Worm (Caenorhabditis elegans) whole organism, mixed stage, embryonic: ENCODE results near the gene W03B1.9.
A peak's percentile ranks its signal among the peaks of the same experiment; 100 is the strongest.

ENCODE experiments used
- M03D4.4 ChIP-seq: sonication (generic microtip); optimal IDR thresholded peaks from 2 replicates; lab custom pipeline; 2017; ENCODE audit warnings: mild to moderate bottlenecking, missing genetic modification characterization, missing compliant biosample characterization
- bed-3 ChIP-seq: fragments of 200-800 bp; sonication (Bioruptor generic); optimal IDR thresholded peaks from 3 replicates; lab custom pipeline; 2018; ENCODE audit warnings: mild to moderate bottlenecking, missing genetic modification characterization, moderate library complexity, missing compliant biosample characterization
- blmp-1 ChIP-seq: fragments of 150-350 bp; optimal IDR thresholded peaks from 2 replicates; lab custom pipeline; 2014; ENCODE audit warnings: missing biosample characterization, missing genetic modification characterization
- ceh-39 ChIP-seq: fragments of 150-350 bp; optimal IDR thresholded peaks from 2 replicates; lab custom pipeline; 2014; ENCODE audit warnings: missing biosample characterization, missing genetic modification characterization
- ceh-43 ChIP-seq: fragments of 200-800 bp; sonication (Bioruptor generic); optimal IDR thresholded peaks from 2 replicates; lab custom pipeline; 2018; ENCODE audit warnings: mild to moderate bottlenecking, missing genetic modification characterization, moderate library complexity, missing compliant biosample characterization
- ceh-83 ChIP-seq: fragments of 200-800 bp; sonication (Bioruptor generic); optimal IDR thresholded peaks from 2 replicates; lab custom pipeline; 2018; ENCODE audit warnings: mild to moderate bottlenecking, missing genetic modification characterization, missing compliant biosample characterization
- ces-1 ChIP-seq: fragments of 150-350 bp; optimal IDR thresholded peaks from 2 replicates; lab custom pipeline; 2014; ENCODE audit warnings: missing biosample characterization, missing genetic modification reagents, missing genetic modification characterization
- cnd-1 ChIP-seq: fragments of 200-800 bp; sonication (Bioruptor generic); optimal IDR thresholded peaks from 2 replicates; lab custom pipeline; 2018; ENCODE audit warnings: mild to moderate bottlenecking, missing genetic modification characterization, missing compliant biosample characterization
- drap-1 ChIP-seq: fragments of 200-800 bp; sonication (Bioruptor generic); optimal IDR thresholded peaks from 3 replicates; lab custom pipeline; 2018; ENCODE audit warnings: mild to moderate bottlenecking, missing genetic modification characterization, missing compliant biosample characterization
- elt-1 ChIP-seq: sonication (generic microtip); optimal IDR thresholded peaks from 2 replicates; lab custom pipeline; 2017; ENCODE audit warnings: missing genetic modification characterization, mild to moderate bottlenecking, missing compliant biosample characterization, antibody characterized with exemption, moderate library complexity, borderline replicate concordance; ENCODE audit not compliant: insufficient read depth
- elt-3 ChIP-seq: fragments of 150-350 bp; optimal IDR thresholded peaks from 2 replicates; lab custom pipeline; 2014; ENCODE audit warnings: missing biosample characterization, missing genetic modification characterization
- flh-1 ChIP-seq: fragments of 200-800 bp; sonication (Bioruptor generic); optimal IDR thresholded peaks from 2 replicates; lab custom pipeline; 2018; ENCODE audit warnings: mild to moderate bottlenecking, missing genetic modification characterization, moderate library complexity, missing compliant biosample characterization
- ham-2 ChIP-seq: fragments of 200-800 bp; sonication (Bioruptor generic); optimal IDR thresholded peaks from 2 replicates; lab custom pipeline; 2018; ENCODE audit warnings: mild to moderate bottlenecking, missing genetic modification characterization, missing compliant biosample characterization
- hlh-1 ChIP-seq: fragments of 150-350 bp; optimal IDR thresholded peaks from 2 replicates; lab custom pipeline; 2014; ENCODE audit warnings: missing biosample characterization, missing genetic modification reagents, missing genetic modification characterization
- lin-13 ChIP-seq: fragments of 150-350 bp; optimal IDR thresholded peaks from 2 replicates; lab custom pipeline; 2014; ENCODE audit warnings: missing biosample characterization, missing genetic modification characterization
- lin-32 ChIP-seq: fragments of 200-800 bp; sonication (Bioruptor generic); optimal IDR thresholded peaks from 2 replicates; lab custom pipeline; 2018; ENCODE audit warnings: mild to moderate bottlenecking, missing genetic modification characterization, missing compliant biosample characterization
- lsy-2 ChIP-seq: fragments of 150-350 bp; optimal IDR thresholded peaks from 2 replicates; lab custom pipeline; 2014; ENCODE audit warnings: missing biosample characterization, missing genetic modification characterization
- mab-5 ChIP-seq: fragments of 150-350 bp; optimal IDR thresholded peaks from 2 replicates; lab custom pipeline; 2014; ENCODE audit warnings: missing biosample characterization, missing genetic modification characterization
- mep-1 ChIP-seq: fragments of 150-350 bp; optimal IDR thresholded peaks from 2 replicates; lab custom pipeline; 2017; ENCODE audit warnings: missing biosample characterization, missing genetic modification reagents, missing genetic modification characterization, inconsistent platforms
- mls-2 ChIP-seq: sonication (generic microtip); optimal IDR thresholded peaks from 2 replicates; lab custom pipeline; 2016; ENCODE audit warnings: mild to moderate bottlenecking, missing genetic modification characterization, moderate library complexity, missing compliant biosample characterization
- nhr-12 ChIP-seq: fragments of 150-350 bp; optimal IDR thresholded peaks from 2 replicates; lab custom pipeline; 2014; ENCODE audit warnings: missing biosample characterization, missing genetic modification characterization
- nhr-2 ChIP-seq: fragments of 150-350 bp; optimal IDR thresholded peaks from 2 replicates; lab custom pipeline; 2014; ENCODE audit warnings: missing biosample characterization, missing genetic modification characterization
- nhr-237 ChIP-seq: fragments of 150-350 bp; optimal IDR thresholded peaks from 2 replicates; lab custom pipeline; 2014; ENCODE audit warnings: missing biosample characterization, missing genetic modification characterization
- nhr-28 ChIP-seq: fragments of 150-350 bp; optimal IDR thresholded peaks from 2 replicates; lab custom pipeline; 2014; ENCODE audit warnings: missing biosample characterization, missing genetic modification characterization
- nhr-76 ChIP-seq: sonication (generic microtip); optimal IDR thresholded peaks from 2 replicates; lab custom pipeline; 2017; ENCODE audit warnings: missing biosample characterization, missing genetic modification characterization
- pha-4 ChIP-seq: fragments of 150-350 bp; optimal IDR thresholded peaks from 2 replicates; lab custom pipeline; 2018; ENCODE audit warnings: missing biosample characterization, missing genetic modification reagents, missing genetic modification characterization
- sem-2 ChIP-seq: fragments of 200-800 bp; sonication (Bioruptor generic); optimal IDR thresholded peaks from 2 replicates; lab custom pipeline; 2018; ENCODE audit warnings: mild to moderate bottlenecking, missing genetic modification characterization, missing compliant biosample characterization
- snpc-4 ChIP-seq: fragments of 150-350 bp; optimal IDR thresholded peaks from 2 replicates; lab custom pipeline; 2014; ENCODE audit warnings: missing biosample characterization, missing genetic modification characterization
- sptf-1 ChIP-seq: sonication (generic microtip); optimal IDR thresholded peaks from 2 replicates; lab custom pipeline; 2017; ENCODE audit warnings: mild to moderate bottlenecking, missing genetic modification characterization, moderate library complexity, missing compliant biosample characterization
- tbx-8 ChIP-seq: fragments of 200-800 bp; sonication (Bioruptor generic); optimal IDR thresholded peaks from 2 replicates; lab custom pipeline; 2018; ENCODE audit warnings: mild to moderate bottlenecking, missing genetic modification characterization, moderate library complexity, missing compliant biosample characterization
- unc-120 ChIP-seq: sonication (generic microtip); optimal IDR thresholded peaks from 2 replicates; lab custom pipeline; 2017; ENCODE audit warnings: missing genetic modification characterization, missing compliant biosample characterization; ENCODE audit not compliant: poor library complexity, severe bottlenecking
- unc-39 ChIP-seq: fragments of 150-350 bp; optimal IDR thresholded peaks from 2 replicates; lab custom pipeline; 2014; ENCODE audit warnings: missing biosample characterization, missing genetic modification characterization
- unc-62 ChIP-seq: fragments of 150-350 bp; optimal IDR thresholded peaks from 2 replicates; lab custom pipeline; 2014; ENCODE audit warnings: missing biosample characterization, missing genetic modification reagents, missing genetic modification characterization
- zip-8 ChIP-seq: fragments of 150-350 bp; optimal IDR thresholded peaks from 2 replicates; lab custom pipeline; 2014; ENCODE audit warnings: missing biosample characterization, missing genetic modification characterization
- ztf-11 ChIP-seq: fragments of 150-350 bp; optimal IDR thresholded peaks from 2 replicates; lab custom pipeline; 2014; ENCODE audit warnings: missing biosample characterization, missing genetic modification characterization

W03B1.9 gene

ce11 chrIV:4393488-4393887 lies 36.7 kb upstream of the W03B1.9 start:
- TF ChIP-seq lin-32 (GFP tag; lab: Kevin White, UChicago) = no peak
- TF ChIP-seq nhr-237 = no peak
- no peak for TF ChIP-seq ceh-83
- no peak for TF ChIP-seq drap-1 (GFP tag; lab: Kevin White, UChicago)
- TF ChIP-seq flh-1 (GFP tag; lab: Kevin White, UChicago) = no peak
- no peak for TF ChIP-seq mep-1 (tag; lab: Kevin White, UChicago)
- no peak for TF ChIP-seq nhr-2 (tag; lab: Kevin White, UChicago)
- TF ChIP-seq sem-2 (GFP tag; lab: Kevin White, UChicago) = no peak
- no peak for TF ChIP-seq ztf-11 (tag; lab: Kevin White, UChicago)
- no peak for TF ChIP-seq tbx-8 (GFP tag; lab: Kevin White, UChicago)
- TF ChIP-seq nhr-28 (tag; lab: Kevin White, UChicago) = no peak
- no peak for TF ChIP-seq snpc-4 (tag; lab: Kevin White, UChicago)
- no peak for TF ChIP-seq zip-8
- TF ChIP-seq ces-1 (GFP tag; lab: Kevin White, UChicago) = no peak
- TF ChIP-seq pha-4 (tag; lab: Kevin White, UChicago) = no peak
- no peak for TF ChIP-seq nhr-76
- no peak for TF ChIP-seq ceh-39 (tag; lab: Kevin White, UChicago)

- TF ChIP-seq M03D4.4 (tag; lab: Kevin White, UChicago) (peak; percentile 51), drap-1 (GFP tag; lab: Kevin White, UChicago) (peak; percentile 62), sptf-1 (tag; lab: Kevin White, UChicago) (peak; percentile 85), nhr-76 (no peak), mls-2 (tag; lab: Kevin White, UChicago) (peak; percentile 70), ces-1 (GFP tag; lab: Kevin White, UChicago) (peak; percentile 47), nhr-28 (tag; lab: Kevin White, UChicago) (no peak), snpc-4 (tag; lab: Kevin White, UChicago) (no peak), mab-5 (tag; lab: Kevin White, UChicago) (no peak), flh-1 (GFP tag; lab: Kevin White, UChicago) (no peak), unc-39 (no peak), lin-13 (tag; lab: Kevin White, UChicago) (peak; percentile 76), ztf-11 (tag; lab: Kevin White, UChicago) (no peak), sem-2 (GFP tag; lab: Kevin White, UChicago) (no peak), bed-3 (no peak), mep-1 (tag; lab: Kevin White, UChicago) (peak; percentile 86), pha-4 (tag; lab: Kevin White, UChicago) (peak; percentile 56), cnd-1 (tag; lab: Kevin White, UChicago) (peak; percentile 64), ceh-83 (no peak), ceh-43 (no peak), nhr-237 (peak; percentile 84), ceh-39 (tag; lab: Kevin White, UChicago) (peak; percentile 71), hlh-1 (tag; lab: Kevin White, UChicago) (peak; percentile 7), elt-1 (tag; lab: Kevin White, UChicago) (no peak), unc-120 (tag; lab: Kevin White, UChicago) (peak; percentile 18), tbx-8 (GFP tag; lab: Kevin White, UChicago) (peak; percentile 27), nhr-2 (tag; lab: Kevin White, UChicago) (no peak), zip-8 (no peak), unc-62 (peak; percentile 49), lsy-2 (tag; lab: Kevin White, UChicago) (peak; percentile 93), elt-3 (tag; lab: Kevin White, UChicago) (no peak), blmp-1 (no peak), nhr-12 (tag; lab: Kevin White, UChicago) (no peak), lin-32 (GFP tag; lab: Kevin White, UChicago) (no peak), ham-2 (no peak)
Measured at ce11 chrIV:4390438-4390894, 33.7 kb upstream of the W03B1.9 start, which contains the start of the genes rpl-7A and set-21. Gene rpl-7A, minus strand, starts transcription at chrIV:4390590. Gene set-21, plus strand, starts transcription at chrIV:4390844.

ce11 chrIV:4386351-4386750 lies 29.6 kb upstream of the W03B1.9 start, which contains the start of gene tald-1:
Gene tald-1, plus strand, starts transcription at chrIV:4386651.
- TF ChIP-seq drap-1 (GFP tag; lab: Kevin White, UChicago) (no peak), sem-2 (GFP tag; lab: Kevin White, UChicago) (no peak), ces-1 (GFP tag; lab: Kevin White, UChicago) (no peak), M03D4.4 (tag; lab: Kevin White, UChicago) (no peak), flh-1 (GFP tag; lab: Kevin White, UChicago) (no peak), unc-120 (tag; lab: Kevin White, UChicago) (no peak), nhr-28 (tag; lab: Kevin White, UChicago) (no peak), mls-2 (tag; lab: Kevin White, UChicago) (no peak), lin-13 (tag; lab: Kevin White, UChicago) (no peak), blmp-1 (no peak)
